Fruit fly (Drosophila melanogaster) whole organism, adult: ENCODE data around the gene CG8500.

Experiments
- CG11617 ChIP-seq: fragments of 200-800 bp; sonication (Bioruptor generic); optimal IDR thresholded peaks from 2 replicates; lab custom pipeline; 2017; ENCODE audit warnings: mild to moderate bottlenecking, missing biosample characterization, missing genetic modification reagents, missing genetic modification characterization
- CG12768 ChIP-seq: fragments of 200-800 bp; sonication (Bioruptor generic); optimal IDR thresholded peaks from 2 replicates; lab custom pipeline; 2017; ENCODE audit warnings: missing biosample characterization, missing genetic modification characterization, mild to moderate bottlenecking, moderate library complexity, missing genetic modification reagents
- CG14711 ChIP-seq: fragments of 200-800 bp; sonication (Bioruptor generic); optimal IDR thresholded peaks from 2 replicates; lab custom pipeline; 2018; ENCODE audit warnings: missing biosample characterization, mild to moderate bottlenecking, missing genetic modification characterization, moderate library complexity
- CG1620 ChIP-seq: fragments of 200-800 bp; sonication (Bioruptor generic); optimal IDR thresholded peaks from 2 replicates; lab custom pipeline; 2016; ENCODE audit warnings: missing biosample characterization, missing genetic modification characterization
- CG33017 ChIP-seq: fragments of 200-800 bp; sonication (Bioruptor generic); optimal IDR thresholded peaks from 2 replicates; lab custom pipeline; 2018; ENCODE audit warnings: missing biosample characterization, mild to moderate bottlenecking, missing genetic modification characterization, moderate library complexity
- CG5204 ChIP-seq: fragments of 200-800 bp; sonication (Bioruptor generic); optimal IDR thresholded peaks from 2 replicates; lab custom pipeline; 2016; ENCODE audit warnings: missing biosample characterization, missing genetic modification characterization
- CG7045 ChIP-seq: fragments of 200-800 bp; sonication (Bioruptor generic); optimal IDR thresholded peaks from 2 replicates; lab custom pipeline; 2017; ENCODE audit warnings: missing biosample characterization, mild to moderate bottlenecking, missing genetic modification characterization
- CG7101 ChIP-seq: fragments of 200-800 bp; sonication (Bioruptor generic); optimal IDR thresholded peaks from 2 replicates; lab custom pipeline; 2018; ENCODE audit warnings: missing biosample characterization, mild to moderate bottlenecking, missing genetic modification characterization, moderate library complexity
- Clk ChIP-seq: fragments of 200-800 bp; sonication (Bioruptor generic); optimal IDR thresholded peaks from 2 replicates; lab custom pipeline; 2017; ENCODE audit warnings: missing biosample characterization, missing genetic modification characterization
- Crg-1 ChIP-seq: fragments of 200-800 bp; sonication (Bioruptor generic); optimal IDR thresholded peaks from 2 replicates; lab custom pipeline; 2016; ENCODE audit warnings: missing biosample characterization, missing genetic modification characterization
- Hr96 ChIP-seq: fragments of 200-800 bp; sonication (Bioruptor generic); optimal IDR thresholded peaks from 2 replicates; lab custom pipeline; 2016; ENCODE audit warnings: missing biosample characterization, missing genetic modification characterization
- Mnt ChIP-seq: fragments of 200-800 bp; sonication (Bioruptor generic); optimal IDR thresholded peaks from 2 replicates; lab custom pipeline; 2016; ENCODE audit warnings: missing biosample characterization, mild to moderate bottlenecking, missing genetic modification characterization
- bab1 ChIP-seq: fragments of 200-800 bp; sonication (Bioruptor generic); optimal IDR thresholded peaks from 3 replicates; lab custom pipeline; 2019; ENCODE audit warnings: missing biosample characterization, mild to moderate bottlenecking, missing genetic modification characterization, moderate library complexity
- cic ChIP-seq: fragments of 200-800 bp; sonication (Bioruptor generic); optimal IDR thresholded peaks from 2 replicates; lab custom pipeline; 2017; ENCODE audit warnings: missing biosample characterization, mild to moderate bottlenecking, missing genetic modification characterization, moderate library complexity
- cnc ChIP-seq, 2 experiments: fragments of >200 bp; optimal IDR thresholded peaks; 2 replicates each; lab custom pipeline; 2017
- kay ChIP-seq: fragments of 200-800 bp; sonication (Bioruptor generic); peaks from one replicate; lab custom pipeline; 2016; ENCODE audit warnings: missing biosample characterization, missing genetic modification characterization, borderline replicate concordance
- ovo ChIP-seq: fragments of 200-800 bp; sonication (Bioruptor generic); optimal IDR thresholded peaks from 2 replicates; lab custom pipeline; 2016; ENCODE audit warnings: missing biosample characterization, missing genetic modification characterization
- pad ChIP-seq: fragments of 200-800 bp; sonication (Bioruptor generic); optimal IDR thresholded peaks from 3 replicates; lab custom pipeline; 2017; ENCODE audit warnings: missing biosample characterization, missing genetic modification characterization, mild to moderate bottlenecking, moderate library complexity, missing genetic modification reagents
- tj ChIP-seq: fragments of 200-800 bp; sonication (Bioruptor generic); optimal IDR thresholded peaks from 3 replicates; lab custom pipeline; 2017; ENCODE audit warnings: missing biosample characterization, mild to moderate bottlenecking, missing genetic modification characterization, moderate library complexity
- toe ChIP-seq: fragments of 200-800 bp; sonication (Bioruptor generic); optimal IDR thresholded peaks from 2 replicates; lab custom pipeline; 2016; ENCODE audit warnings: missing biosample characterization, missing genetic modification characterization

CG8500 gene

DNA sequence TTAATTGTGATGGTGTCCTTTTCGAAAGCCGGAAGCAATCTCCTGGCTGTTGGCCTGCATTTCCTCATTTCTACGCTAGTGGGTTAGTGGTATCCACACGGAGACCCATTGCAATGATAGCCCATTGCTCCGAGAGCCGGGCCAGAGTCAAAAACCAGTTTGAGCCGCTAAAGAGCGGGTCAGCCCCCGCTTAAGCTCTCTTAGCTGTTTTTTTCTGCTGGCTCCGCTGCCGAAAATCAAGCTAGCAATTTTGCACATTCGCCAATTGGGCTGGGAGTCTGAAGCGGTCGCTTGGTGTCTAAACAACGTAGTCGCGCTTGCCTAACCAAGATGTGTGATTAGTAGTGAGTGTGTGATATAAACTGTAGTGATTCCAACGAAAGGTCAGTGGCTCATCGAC, 4.7 kb upstream of the CG8500 start, which contains the start of gene CG12947:
CG12947 (plus strand) TSS at position 301 of the 400 bp plus-strand sequence.
- TF ChIP-seq cnc (optimal IDR thresholded peaks at IDR 0.05; lab: Kevin White, UChicago) (no peak), kay (GFP tag; lab: Kevin White, UChicago) (no peak), CG14711 (tag; lab: Kevin White, UChicago) (no peak), tj (GFP tag; lab: Kevin White, UChicago) (no peak), pad (GFP tag; lab: Kevin White, UChicago) (no peak), Crg-1 (no peak), CG1620 (GFP tag; lab: Kevin White, UChicago) (no peak), CG7045 (GFP tag; lab: Kevin White, UChicago) (no peak), cic (no peak), Hr96 (GFP tag; lab: Kevin White, UChicago) (no peak), CG33017 (no peak), ovo (GFP tag; lab: Kevin White, UChicago) (no peak), Clk (no peak)

DNA sequence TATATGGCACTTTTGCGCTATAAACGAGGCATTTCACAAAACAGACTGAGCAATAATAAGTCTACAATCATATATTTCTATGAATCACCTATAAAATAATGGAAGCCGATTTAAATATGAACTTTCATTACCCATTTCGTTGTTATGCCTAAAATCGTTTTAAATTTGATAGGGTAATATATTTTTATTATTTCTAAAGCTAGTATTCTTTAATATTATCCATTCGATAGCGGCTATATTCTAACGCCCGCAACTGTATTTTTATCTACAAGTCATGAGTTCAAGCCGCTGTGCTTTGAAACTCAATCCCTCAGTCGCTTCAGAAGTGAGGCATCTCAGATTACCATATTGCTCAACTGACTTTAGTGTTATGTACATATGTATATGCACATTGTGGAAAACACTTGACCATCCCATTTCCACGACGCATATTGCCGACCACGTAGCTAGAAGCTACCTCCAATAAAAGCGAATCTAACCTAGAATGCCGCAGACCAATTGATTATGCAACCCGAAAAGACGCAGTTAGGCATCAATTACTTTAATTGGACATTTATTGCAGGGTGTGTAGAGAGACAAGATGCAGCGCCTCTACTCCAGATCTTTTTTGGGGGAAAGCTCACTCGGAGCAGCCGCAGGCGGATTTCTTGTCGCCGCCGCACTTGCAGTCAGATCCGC, 1.1 kb upstream of the CG8500 start:
- TF ChIP-seq CG5204 (GFP tag; lab: Kevin White, UChicago) (no peak), tj (GFP tag; lab: Kevin White, UChicago) (no peak), CG7045 (GFP tag; lab: Kevin White, UChicago) (no peak), CG14711 (tag; lab: Kevin White, UChicago) (peak; percentile 18), cnc (optimal IDR thresholded peaks at IDR 0.05; lab: Kevin White, UChicago) (no peak), CG11617 (GFP tag; lab: Kevin White, UChicago) (no peak), pad (GFP tag; lab: Kevin White, UChicago) (no peak), CG33017 (peak; percentile 37), Hr96 (GFP tag; lab: Kevin White, UChicago) (no peak), CG7101 (tag; lab: Kevin White, UChicago) (peak; percentile 16), ovo (GFP tag; lab: Kevin White, UChicago) (peak; percentile 0), Mnt (GFP tag; lab: Kevin White, UChicago) (no peak), CG1620 (GFP tag; lab: Kevin White, UChicago) (no peak), cic (no peak), bab1 (peak; percentile 62), kay (GFP tag; lab: Kevin White, UChicago) (no peak), Clk (no peak), Crg-1 (no peak), toe (GFP tag; lab: Kevin White, UChicago) (no peak), CG12768 (GFP tag; lab: Kevin White, UChicago) (no peak)

- TF ChIP-seq CG11617 (GFP tag; lab: Kevin White, UChicago) = peak; percentile 56
- TF ChIP-seq cic = peak; percentile 44
- TF ChIP-seq CG14711 (tag; lab: Kevin White, UChicago) = peak; percentile 50
- TF ChIP-seq CG33017 = peak; percentile 53
- TF ChIP-seq Crg-1 = peak; percentile 74
- peak; percentile 72 for TF ChIP-seq CG1620 (GFP tag; lab: Kevin White, UChicago)
- peak; percentile 65 for TF ChIP-seq CG7101 (tag; lab: Kevin White, UChicago)
- TF ChIP-seq bab1 = peak; percentile 79
- peak; percentile 72 for TF ChIP-seq ovo (GFP tag; lab: Kevin White, UChicago)
- TF ChIP-seq kay (GFP tag; lab: Kevin White, UChicago) = no peak
- TF ChIP-seq cnc (optimal IDR thresholded peaks at IDR 0.05; lab: Kevin White, UChicago) = no peak
- no peak for TF ChIP-seq CG5204 (GFP tag; lab: Kevin White, UChicago)
- no peak for TF ChIP-seq toe (GFP tag; lab: Kevin White, UChicago)
- TF ChIP-seq Mnt (GFP tag; lab: Kevin White, UChicago) = peak; percentile 41
- peak; percentile 97 for TF ChIP-seq tj (GFP tag; lab: Kevin White, UChicago)
- TF ChIP-seq CG12768 (GFP tag; lab: Kevin White, UChicago) = peak; percentile 52
- peak; percentile 55 for TF ChIP-seq pad (GFP tag; lab: Kevin White, UChicago)
- no peak for TF ChIP-seq Hr96 (GFP tag; lab: Kevin White, UChicago)
- TF ChIP-seq CG7045 (GFP tag; lab: Kevin White, UChicago) = no peak
- no peak for TF ChIP-seq Clk
Measured at dm6 chr3R:9791177-9791806, 6.8 kb downstream of the CG8500 start, which contains the start of the genes CG12945 and CG8507. TSS of gene CG12945 (minus strand) at chr3R:9791221. TSS of gene CG8507 (plus strand) at chr3R:9791483.

DNA sequence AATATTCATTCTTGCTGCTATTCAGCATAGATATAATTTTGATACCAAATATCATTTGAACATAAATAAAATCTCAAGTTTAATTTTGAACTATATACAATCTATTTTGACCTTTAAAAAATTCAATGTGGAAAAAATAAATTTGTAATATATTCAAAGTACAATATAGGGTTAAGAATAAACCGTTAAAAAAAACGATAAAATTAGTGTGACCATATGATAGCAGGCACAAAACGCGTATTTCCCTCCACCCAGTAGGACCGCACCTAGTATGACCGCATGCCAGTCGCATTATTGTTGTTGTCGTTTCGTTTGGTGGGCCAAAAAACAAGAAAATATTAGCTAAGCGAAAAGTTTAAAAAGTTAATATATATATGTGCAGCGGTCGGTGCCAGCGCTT, 8.6 kb downstream of the CG8500 start, which contains the start of gene CG8516:
CG8516 (plus strand) TSS at position 278 of the 400 bp plus-strand sequence.
- TF ChIP-seq Crg-1 = no peak
- TF ChIP-seq bab1 = peak; percentile 4
- TF ChIP-seq CG5204 (GFP tag; lab: Kevin White, UChicago) = no peak
- TF ChIP-seq ovo (GFP tag; lab: Kevin White, UChicago) = no peak
- peak; percentile 37 for TF ChIP-seq CG7101 (tag; lab: Kevin White, UChicago)
- TF ChIP-seq CG33017 = peak; percentile 28
- no peak for TF ChIP-seq cic
- peak; percentile 29 for TF ChIP-seq tj (GFP tag; lab: Kevin White, UChicago)
- no peak for TF ChIP-seq CG1620 (GFP tag; lab: Kevin White, UChicago)
- peak; percentile 26 for TF ChIP-seq CG11617 (GFP tag; lab: Kevin White, UChicago)
- peak; percentile 45 for TF ChIP-seq CG14711 (tag; lab: Kevin White, UChicago)
- TF ChIP-seq kay (GFP tag; lab: Kevin White, UChicago) = no peak
- no peak for TF ChIP-seq Hr96 (GFP tag; lab: Kevin White, UChicago)
- no peak for TF ChIP-seq CG7045 (GFP tag; lab: Kevin White, UChicago)
- TF ChIP-seq pad (GFP tag; lab: Kevin White, UChicago) = no peak
- no peak for TF ChIP-seq CG12768 (GFP tag; lab: Kevin White, UChicago)
- no peak for TF ChIP-seq Clk
- no peak for TF ChIP-seq toe (GFP tag; lab: Kevin White, UChicago)
- TF ChIP-seq cnc (optimal IDR thresholded peaks at IDR 0.05; lab: Kevin White, UChicago) = no peak
- peak; percentile 25 for TF ChIP-seq Mnt (GFP tag; lab: Kevin White, UChicago)
